Worm (Caenorhabditis elegans) whole organism, midembryonic: Measurements from ENCODE around the gene noca-1.

Source experiments
- cog-1 ChIP-seq: sonication (generic microtip); optimal IDR thresholded peaks from 2 replicates; lab custom pipeline; 2016; ENCODE audit warnings: missing genetic modification characterization, missing compliant biosample characterization
- flt-1 ChIP-seq: fragments of 200-800 bp; sonication (Bioruptor generic); IDR thresholded peaks from 2 replicates; pipeline ENCODE4 v1.3.6; 2022; ENCODE audit warnings: missing genetic modification characterization, missing compliant biosample characterization
- klf-2 ChIP-seq: fragments of 200-800 bp; sonication (Bioruptor generic); conservative IDR thresholded peaks from 2 replicates; pipeline ENCODE4 v1.3.6; 2022; ENCODE audit warnings: missing genetic modification reagents, missing genetic modification characterization, missing compliant biosample characterization

ce11 chrV:13116114-13116603 lies 36.6 kb upstream of the noca-1 start, which contains the start of gene acly-2:
- TF ChIP-seq klf-2 (GFP tag; lab: Robert Waterston, UW) (no peak), cog-1 (tag; lab: Kevin White, UChicago) (no peak), flt-1 (GFP tag; lab: Robert Waterston, UW) (no peak)
